Fruit fly (Drosophila melanogaster): ENCODE data around the gene Tpr2.

DNA sequence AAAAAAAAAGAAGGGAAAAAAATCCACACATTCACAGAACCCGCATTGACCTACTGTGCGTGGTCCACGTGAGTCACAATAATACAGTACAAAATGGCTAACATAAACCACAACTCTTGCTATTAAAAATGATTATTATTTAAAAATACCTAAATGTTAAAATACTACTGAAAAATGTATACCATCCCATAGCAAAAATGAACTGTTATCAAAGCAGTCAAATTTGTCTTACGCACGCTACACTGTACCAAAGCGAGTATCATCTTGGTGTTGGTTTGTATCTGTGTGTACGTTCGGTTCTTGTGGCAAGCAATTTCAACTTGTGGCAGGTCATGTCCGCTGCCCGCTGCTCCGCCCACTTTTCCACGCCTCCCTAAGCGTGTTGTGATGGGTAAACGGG, 9.1 kb downstream of the Tpr2 start:
- TF ChIP-seq CG8478 (optimal IDR thresholded peaks at IDR 0.05) (no peak), CTCF (optimal IDR thresholded peaks at IDR 0.05) (no peak)
